Worm (Caenorhabditis elegans) whole organism, L1 larva: ENCODE results near the gene let-4.
A peak's percentile ranks its signal among the peaks of the same experiment; 100 is the strongest.

Experiments used
- C16A3.4 ChIP-seq: fragments of 150-350 bp; optimal IDR thresholded peaks from 2 replicates; lab custom pipeline; 2014; ENCODE audit warnings: missing biosample characterization, missing genetic modification characterization
- C34B4.2 ChIP-seq: sonication (generic microtip); optimal IDR thresholded peaks from 2 replicates; lab custom pipeline; 2017; ENCODE audit warnings: mild to moderate bottlenecking, missing genetic modification characterization, missing compliant biosample characterization
- Y116A8C.19 ChIP-seq: sonication (generic microtip); optimal IDR thresholded peaks from 2 replicates; lab custom pipeline; 2016; ENCODE audit warnings: missing compliant biosample characterization, missing genetic modification characterization, borderline replicate concordance
- aha-1 ChIP-seq: fragments of 150-350 bp; optimal IDR thresholded peaks from 2 replicates; lab custom pipeline; 2014; ENCODE audit warnings: missing biosample characterization, missing genetic modification characterization
- alr-1 ChIP-seq: fragments of 200-800 bp; sonication (Bioruptor generic); optimal IDR thresholded peaks from 2 replicates; lab custom pipeline; 2018; ENCODE audit warnings: borderline replicate concordance, mild to moderate bottlenecking, missing genetic modification characterization, missing compliant biosample characterization
- ama-1 ChIP-seq: fragments of 150-350 bp; optimal IDR thresholded peaks from 2 replicates; lab custom pipeline; 2014
- blmp-1 ChIP-seq: fragments of 150-350 bp; optimal IDR thresholded peaks from 2 replicates; lab custom pipeline; 2014; ENCODE audit warnings: missing biosample characterization, missing genetic modification characterization
- ceh-82 ChIP-seq, 3 experiments: fragments of 150-350 bp in 1 of 3; sonication (generic microtip) in 2 of 3; optimal IDR thresholded peaks; 2 replicates each; lab custom pipeline; 2014 to 2017; ENCODE audit warnings: missing biosample characterization in 3 of 3, missing genetic modification characterization in 3 of 3
- ceh-88 ChIP-seq: fragments of 200-800 bp; sonication (Bioruptor generic); IDR thresholded peaks from 2 replicates; pipeline ENCODE4 v1.3.6; 2022; ENCODE audit warnings: missing genetic modification characterization, missing compliant biosample characterization
- ceh-90 ChIP-seq: sonication (generic microtip); optimal IDR thresholded peaks from 2 replicates; lab custom pipeline; 2016; ENCODE audit warnings: missing genetic modification characterization, missing compliant biosample characterization
- ces-1 ChIP-seq: fragments of 150-350 bp; optimal IDR thresholded peaks from 2 replicates; lab custom pipeline; 2014; ENCODE audit warnings: missing biosample characterization, missing genetic modification reagents, missing genetic modification characterization
- dpl-1 ChIP-seq, 3 experiments: fragments of 150-350 bp in 2 of 3; sonication (generic microtip) in 1 of 3; optimal IDR thresholded peaks; 2 replicates each; lab custom pipeline; 2014 to 2017; ENCODE audit warnings: missing biosample characterization in 3 of 3, missing genetic modification characterization in 3 of 3, missing genetic modification reagents in 3 of 3
- efl-1 ChIP-seq, 4 experiments: fragments of 150-350 bp; optimal IDR thresholded peaks in 3 of 4; peaks in 1 of 4; 1 replicate in 1 of 4; 2 replicates in 3 of 4; lab custom pipeline; 2014; ENCODE audit warnings: missing biosample characterization in 2 of 4, missing genetic modification characterization in 2 of 4, missing genetic modification reagents in 2 of 4
- egl-13 ChIP-seq: sonication (generic microtip); optimal IDR thresholded peaks from 2 replicates; lab custom pipeline; 2016; ENCODE audit warnings: missing genotype, missing genetic modification reagents, missing genetic modification characterization, missing compliant biosample characterization
- egl-27 ChIP-seq, 2 experiments: fragments of 150-350 bp in 1 of 2; sonication (generic microtip); optimal IDR thresholded peaks; 3 replicates each; lab custom pipeline; 2017 to 2018; ENCODE audit warnings: missing biosample characterization in 2 of 2, missing genetic modification characterization in 2 of 2, missing genetic modification reagents in 2 of 2
- elt-3 ChIP-seq, 6 experiments: fragments of 150-350 bp in 1 of 6; sonication (generic microtip); optimal IDR thresholded peaks; 2 replicates each; lab custom pipeline; 2017 to 2018; ENCODE audit warnings: missing biosample characterization in 6 of 6, missing genetic modification characterization in 6 of 6, inconsistent platforms in 1 of 6
- fkh-10 ChIP-seq: sonication (generic microtip); optimal IDR thresholded peaks from 2 replicates; lab custom pipeline; 2017; ENCODE audit warnings: missing biosample characterization, missing genetic modification reagents, missing genetic modification characterization
- fkh-8 ChIP-seq: sonication (generic microtip); optimal IDR thresholded peaks from 2 replicates; lab custom pipeline; 2016; ENCODE audit warnings: mild to moderate bottlenecking, missing genetic modification characterization, missing compliant biosample characterization
- fos-1 ChIP-seq: fragments of 150-350 bp; optimal IDR thresholded peaks from 2 replicates; lab custom pipeline; 2014; ENCODE audit warnings: missing biosample characterization, missing genetic modification characterization
- grh-1 ChIP-seq: fragments of 200-800 bp; sonication (Bioruptor generic); IDR thresholded peaks from 2 replicates; pipeline ENCODE4 v1.3.6; 2022; ENCODE audit warnings: missing genetic modification reagents, missing genetic modification characterization, missing compliant biosample characterization
- hlh-17 ChIP-seq: fragments of 200-800 bp; sonication (Bioruptor generic); optimal IDR thresholded peaks from 2 replicates; lab custom pipeline; 2018; ENCODE audit warnings: missing genetic modification characterization, mild to moderate bottlenecking, missing compliant biosample characterization, moderate library complexity, borderline replicate concordance
- irx-1 ChIP-seq: sonication (generic microtip); optimal IDR thresholded peaks from 2 replicates; lab custom pipeline; 2016; ENCODE audit warnings: missing genetic modification characterization, missing compliant biosample characterization
- isw-1 ChIP-seq: fragments of 200-800 bp; sonication (Bioruptor generic); IDR thresholded peaks from 2 replicates; pipeline ENCODE4 v1.3.6; 2022; ENCODE audit warnings: missing genetic modification characterization, missing compliant biosample characterization
- lin-13 ChIP-seq: fragments of 150-350 bp; optimal IDR thresholded peaks from 2 replicates; lab custom pipeline; 2014; ENCODE audit warnings: missing biosample characterization, missing genetic modification reagents, missing genetic modification characterization
- lin-14 ChIP-seq: fragments of 200-800 bp; sonication (Bioruptor generic); optimal IDR thresholded peaks from 2 replicates; lab custom pipeline; 2018; ENCODE audit warnings: mild to moderate bottlenecking, missing genetic modification characterization, moderate library complexity, missing compliant biosample characterization
- lin-35 ChIP-seq, 2 experiments: fragments of 150-350 bp; optimal IDR thresholded peaks; 2 replicates each; lab custom pipeline; 2014; ENCODE audit warnings: missing biosample characterization in 2 of 2, missing genetic modification characterization in 2 of 2, missing genetic modification reagents in 2 of 2
- lir-3 ChIP-seq: sonication (generic microtip); optimal IDR thresholded peaks from 2 replicates; lab custom pipeline; 2016; ENCODE audit warnings: mild to moderate bottlenecking, missing genetic modification characterization, moderate library complexity, missing compliant biosample characterization; ENCODE audit not compliant: poor library complexity
- mdl-1 ChIP-seq, 2 experiments: fragments of 150-350 bp; optimal IDR thresholded peaks; 2 replicates each; lab custom pipeline; 2014 to 2017; ENCODE audit warnings: missing biosample characterization in 2 of 2, missing genetic modification characterization in 2 of 2, inconsistent platforms in 1 of 2
- nhr-12 ChIP-seq: sonication (generic microtip); optimal IDR thresholded peaks from 2 replicates; lab custom pipeline; 2017; ENCODE audit warnings: missing biosample characterization, missing genetic modification characterization
- nhr-20 ChIP-seq: sonication (generic microtip); optimal IDR thresholded peaks from 2 replicates; lab custom pipeline; 2016; ENCODE audit warnings: mild to moderate bottlenecking, missing genetic modification characterization, missing compliant biosample characterization
- nhr-28 ChIP-seq: fragments of 150-350 bp; optimal IDR thresholded peaks from 2 replicates; lab custom pipeline; 2014; ENCODE audit warnings: missing biosample characterization, missing genetic modification characterization
- nhr-76 ChIP-seq: sonication (generic microtip); optimal IDR thresholded peaks from 2 replicates; lab custom pipeline; 2017; ENCODE audit warnings: missing biosample characterization, missing genetic modification characterization
- nhr-85 ChIP-seq: sonication (generic microtip); peaks from one replicate; lab custom pipeline; 2016; ENCODE audit warnings: missing genetic modification characterization, inconsistent platforms, missing compliant biosample characterization
- nhr-90 ChIP-seq: sonication (generic microtip); optimal IDR thresholded peaks from 2 replicates; lab custom pipeline; 2016; ENCODE audit warnings: mild to moderate bottlenecking, missing genetic modification characterization, missing compliant biosample characterization; ENCODE audit not compliant: poor library complexity
- pag-3 ChIP-seq: sonication (generic microtip); optimal IDR thresholded peaks from 2 replicates; lab custom pipeline; 2017; ENCODE audit warnings: missing genetic modification characterization, mild to moderate bottlenecking, missing compliant biosample characterization, antibody characterized with exemption, borderline replicate concordance; ENCODE audit not compliant: insufficient read depth
- pax-3 ChIP-seq: fragments of 200-800 bp; sonication (Bioruptor generic); optimal IDR thresholded peaks from 2 replicates; lab custom pipeline; 2018; ENCODE audit warnings: mild to moderate bottlenecking, missing genetic modification characterization, moderate library complexity, missing compliant biosample characterization
- pqm-1 ChIP-seq: sonication (generic microtip); optimal IDR thresholded peaks from 3 replicates; lab custom pipeline; 2017; ENCODE audit warnings: missing biosample characterization, missing genetic modification characterization
- rnt-1 ChIP-seq: sonication (generic microtip); optimal IDR thresholded peaks from 2 replicates; lab custom pipeline; 2016; ENCODE audit warnings: mild to moderate bottlenecking, missing genetic modification characterization, moderate library complexity, missing compliant biosample characterization
- snpc-4 ChIP-seq: fragments of 150-350 bp; optimal IDR thresholded peaks from 2 replicates; lab custom pipeline; 2014; ENCODE audit warnings: missing biosample characterization, missing genetic modification characterization
- snu-23 ChIP-seq: sonication (generic microtip); optimal IDR thresholded peaks from 2 replicates; lab custom pipeline; 2016; ENCODE audit warnings: missing genetic modification characterization, missing compliant biosample characterization
- swsn-7 ChIP-seq: sonication (generic microtip); optimal IDR thresholded peaks from 2 replicates; lab custom pipeline; 2016; ENCODE audit warnings: missing genetic modification characterization, missing compliant biosample characterization
- tbx-2 ChIP-seq: sonication (generic microtip); optimal IDR thresholded peaks from 2 replicates; lab custom pipeline; 2016; ENCODE audit warnings: missing genetic modification characterization, missing compliant biosample characterization
- tlp-1 ChIP-seq: fragments of 150-350 bp; optimal IDR thresholded peaks from 2 replicates; lab custom pipeline; 2014; ENCODE audit warnings: missing biosample characterization, missing genetic modification characterization
- unc-30 ChIP-seq: sonication (generic microtip); optimal IDR thresholded peaks from 2 replicates; lab custom pipeline; 2017; ENCODE audit warnings: missing biosample characterization, missing genetic modification characterization
- unc-86 ChIP-seq: sonication (generic microtip); optimal IDR thresholded peaks from 2 replicates; lab custom pipeline; 2016; ENCODE audit warnings: missing genetic modification characterization, missing compliant biosample characterization
- unc-98 ChIP-seq: fragments of 200-800 bp; sonication (Bioruptor generic); IDR thresholded peaks from 2 replicates; pipeline ENCODE4 v1.3.6; 2022; ENCODE audit warnings: missing genetic modification characterization, missing compliant biosample characterization
- xbp-1 ChIP-seq: sonication (generic microtip); optimal IDR thresholded peaks from 2 replicates; lab custom pipeline; 2016; ENCODE audit warnings: missing genetic modification characterization, missing compliant biosample characterization
- zag-1 ChIP-seq: fragments of 150-350 bp; optimal IDR thresholded peaks from 2 replicates; lab custom pipeline; 2014; ENCODE audit warnings: missing biosample characterization, missing genetic modification characterization
- ztf-4 ChIP-seq: fragments of 150-350 bp; optimal IDR thresholded peaks from 2 replicates; lab custom pipeline; 2014; ENCODE audit warnings: missing biosample characterization, missing genetic modification characterization

Gene let-4

DNA sequence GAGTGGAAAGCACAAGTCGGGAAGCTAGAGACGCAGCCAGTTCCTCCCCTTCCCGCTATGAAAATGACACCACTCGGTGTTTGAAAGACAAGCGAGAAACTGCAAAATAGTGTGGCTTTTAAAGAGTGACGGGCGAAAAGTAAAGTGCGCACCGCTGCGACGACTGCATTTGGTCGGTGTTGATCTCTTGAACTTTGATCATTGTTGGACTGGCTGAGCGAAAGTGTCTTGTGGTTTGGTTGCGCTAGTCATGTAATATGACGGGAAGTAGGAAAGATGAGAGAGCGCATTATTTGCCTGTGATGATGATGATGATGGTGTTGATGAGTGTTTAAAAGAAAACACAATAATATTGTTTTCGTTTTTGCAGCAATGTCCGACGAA, 17.4 kb upstream of the let-4 start (continued):
- TF ChIP-seq ztf-4 (peak; percentile 77), fos-1 (tag; lab: Kevin White, UChicago) (peak; percentile 78), grh-1 (GFP tag; lab: Robert Waterston, UW) (peak; percentile 66), tbx-2 (peak; percentile 95), rnt-1 (tag; lab: Kevin White, UChicago) (peak; percentile 35), fkh-10 (GFP tag; lab: Kevin White, UChicago) (peak; percentile 84), swsn-7 (tag; lab: Kevin White, UChicago) (peak; percentile 85), irx-1 (tag; lab: Kevin White, UChicago) (peak; percentile 84), unc-30 (tag; lab: Kevin White, UChicago) (no peak), nhr-12 (tag; lab: Kevin White, UChicago) (no peak), ama-1 (lab: Kevin White, UChicago) (peak; percentile 40), lin-35 (GFP tag; optimal IDR thresholded peaks at IDR 0.05; lab: Kevin White, UChicago) (peak; percentile 40 to 74), nhr-85 (peak; percentile 98), zag-1 (tag; lab: Kevin White, UChicago) (no peak), unc-86 (tag; lab: Kevin White, UChicago) (peak; percentile 77), unc-98 (GFP tag; lab: Robert Waterston, UW) (no peak), nhr-76 (tag; lab: Kevin White, UChicago) (no peak), lin-13 (GFP tag; lab: Kevin White, UChicago) (no peak), C34B4.2 (no peak), ceh-88 (peak; percentile 64), Y116A8C.19 (tag; lab: Kevin White, UChicago) (no peak), dpl-1 (GFP tag; optimal IDR thresholded peaks at IDR 0.05; lab: Kevin White, UChicago) (peak; percentile 28 to 40 (median 36)), ceh-90 (tag; lab: Kevin White, UChicago) (no peak), ceh-82 (tag; optimal IDR thresholded peaks at IDR 0.05; lab: Kevin White, UChicago) (peak; percentile 55 to 78 (median 68)), egl-27 (tag; optimal IDR thresholded peaks at IDR 0.05; lab: Kevin White, UChicago) (peak; percentile 96 to 99), nhr-28 (tag; lab: Kevin White, UChicago) (no peak), pag-3 (tag; lab: Kevin White, UChicago) (no peak), ces-1 (GFP tag; lab: Kevin White, UChicago) (no peak), hlh-17 (no peak), snpc-4 (no peak), alr-1 (tag; lab: Kevin White, UChicago) (no peak)

DNA sequence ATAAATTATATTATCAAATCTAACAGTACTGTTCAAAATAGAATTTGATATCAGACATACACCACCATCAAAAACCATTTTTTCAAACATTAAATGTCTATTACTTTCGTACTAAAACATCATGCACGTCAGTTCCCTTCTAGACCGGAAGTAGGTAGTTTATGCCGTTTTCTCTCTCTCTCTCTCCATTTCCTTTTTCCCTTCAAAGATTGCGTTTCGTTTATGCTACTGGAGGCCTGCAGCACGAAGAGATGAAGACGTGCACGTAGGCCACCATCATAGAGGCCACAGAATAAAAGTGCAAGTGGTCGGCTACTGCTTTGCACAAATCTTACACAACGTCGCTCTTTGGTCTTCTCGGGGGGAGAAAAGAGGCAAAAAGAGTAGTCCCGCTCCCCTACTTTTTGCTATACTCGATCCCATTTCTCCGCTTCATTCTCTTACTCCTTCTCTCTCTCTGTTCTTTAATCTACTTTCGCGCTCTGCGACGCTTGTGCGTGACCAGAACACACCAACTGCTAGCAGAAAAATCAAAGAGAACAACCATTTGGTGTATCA, 16.2 kb upstream of the let-4 start:
- peak; percentile 22 for TF ChIP-seq nhr-90
- TF ChIP-seq pqm-1 (tag; lab: Kevin White, UChicago) = no peak
- TF ChIP-seq tlp-1 (tag; lab: Kevin White, UChicago) = no peak
- peak; percentile 85 for TF ChIP-seq tbx-2
- peak; percentile 32 for TF ChIP-seq isw-1
- TF ChIP-seq C16A3.4 (tag; lab: Kevin White, UChicago) = peak; percentile 47
- TF ChIP-seq lin-13 (GFP tag; lab: Kevin White, UChicago) = no peak
- peak; percentile 15 for TF ChIP-seq lir-3 (tag; lab: Kevin White, UChicago)
- TF ChIP-seq ceh-82 (tag; optimal IDR thresholded peaks at IDR 0.05; lab: Kevin White, UChicago) = peak in 1 of 3 experiments; percentile 45
- peak; percentile 50 for TF ChIP-seq blmp-1 (tag; lab: Kevin White, UChicago)
- TF ChIP-seq aha-1 = no peak
- peak in 1 of 2 experiments; percentile 4 for TF ChIP-seq lin-35 (GFP tag; optimal IDR thresholded peaks at IDR 0.05; lab: Kevin White, UChicago)
- TF ChIP-seq nhr-20 (tag; lab: Kevin White, UChicago) = peak; percentile 80
- peak; percentile 83 for TF ChIP-seq fkh-8
- TF ChIP-seq elt-3 (tag; optimal IDR thresholded peaks at IDR 0.05; lab: Kevin White, UChicago) = peak in 4 of 6 experiments; percentile 1 to 51 (median 41)
- TF ChIP-seq mdl-1 (tag; optimal IDR thresholded peaks at IDR 0.05; lab: Kevin White, UChicago) = peak in 1 of 2 experiments; percentile 44
- TF ChIP-seq xbp-1 (tag; lab: Kevin White, UChicago) = peak; percentile 41
- TF ChIP-seq unc-98 (GFP tag; lab: Robert Waterston, UW) = 0 out of 2 replicates have a peak, but pooled peaks have one; percentile 37
- TF ChIP-seq grh-1 (GFP tag; lab: Robert Waterston, UW) = 0 out of 2 replicates have a peak, but pooled peaks have one; percentile 27
- TF ChIP-seq lin-14 (GFP tag; lab: Kevin White, UChicago) = peak; percentile 97
- peak; percentile 68 for TF ChIP-seq snu-23
- peak; percentile 93 for TF ChIP-seq fkh-10 (GFP tag; lab: Kevin White, UChicago)
- peak in 1 of 2 experiments; percentile 22 for TF ChIP-seq efl-1 (optimal IDR thresholded peaks at IDR 0.05; lab: Kevin White, UChicago)
- no peak for TF ChIP-seq efl-1 (GFP tag; optimal IDR thresholded peaks at IDR 0.05 in 1 of 2; lab: Kevin White, UChicago)
- TF ChIP-seq fos-1 (tag; lab: Kevin White, UChicago) = peak; percentile 45
- TF ChIP-seq egl-13 (tag; lab: Kevin White, UChicago) = peak; percentile 86
- TF ChIP-seq pax-3 (tag; lab: Kevin White, UChicago) = peak; percentile 4
